Worm (Caenorhabditis elegans) whole organism, L1 larva: ENCODE results near the gene fntb-1.

Source experiments
- C16A3.4 ChIP-seq: fragments of 150-350 bp; optimal IDR thresholded peaks from 2 replicates; lab custom pipeline; 2014; ENCODE audit warnings: missing biosample characterization, missing genetic modification characterization
- F16B12.6 ChIP-seq: fragments of 150-350 bp; optimal IDR thresholded peaks from 2 replicates; lab custom pipeline; 2014; ENCODE audit warnings: missing biosample characterization, missing genetic modification characterization
- aha-1 ChIP-seq: fragments of 150-350 bp; optimal IDR thresholded peaks from 2 replicates; lab custom pipeline; 2014; ENCODE audit warnings: missing biosample characterization, missing genetic modification characterization
- alr-1 ChIP-seq: fragments of 200-800 bp; sonication (Bioruptor generic); optimal IDR thresholded peaks from 2 replicates; lab custom pipeline; 2018; ENCODE audit warnings: borderline replicate concordance, mild to moderate bottlenecking, missing genetic modification characterization, missing compliant biosample characterization
- aly-2 ChIP-seq: fragments of 150-350 bp; optimal IDR thresholded peaks from 2 replicates; lab custom pipeline; 2014; ENCODE audit warnings: missing biosample characterization, missing genetic modification characterization
- ceh-63 ChIP-seq: fragments of 200-800 bp; sonication (Bioruptor generic); optimal IDR thresholded peaks from 2 replicates; lab custom pipeline; 2018; ENCODE audit warnings: mild to moderate bottlenecking, missing genetic modification characterization, missing compliant biosample characterization
- ceh-82 ChIP-seq, 3 experiments: fragments of 150-350 bp in 1 of 3; sonication (generic microtip) in 2 of 3; optimal IDR thresholded peaks; 2 replicates each; lab custom pipeline; 2014 to 2017; ENCODE audit warnings: missing biosample characterization in 3 of 3, missing genetic modification characterization in 3 of 3
- ceh-90 ChIP-seq: sonication (generic microtip); optimal IDR thresholded peaks from 2 replicates; lab custom pipeline; 2016; ENCODE audit warnings: missing genetic modification characterization, missing compliant biosample characterization
- ces-1 ChIP-seq: fragments of 150-350 bp; optimal IDR thresholded peaks from 2 replicates; lab custom pipeline; 2014; ENCODE audit warnings: missing biosample characterization, missing genetic modification reagents, missing genetic modification characterization
- dpl-1 ChIP-seq, 3 experiments: fragments of 150-350 bp in 2 of 3; sonication (generic microtip) in 1 of 3; optimal IDR thresholded peaks; 2 replicates each; lab custom pipeline; 2014 to 2017; ENCODE audit warnings: missing biosample characterization in 3 of 3, missing genetic modification characterization in 3 of 3, missing genetic modification reagents in 3 of 3
- dsc-1 ChIP-seq: sonication (generic microtip); optimal IDR thresholded peaks from 2 replicates; lab custom pipeline; 2016; ENCODE audit warnings: mild to moderate bottlenecking, missing genetic modification characterization, missing compliant biosample characterization
- efl-1 ChIP-seq, 4 experiments: fragments of 150-350 bp; optimal IDR thresholded peaks in 3 of 4; peaks in 1 of 4; 1 replicate in 1 of 4; 2 replicates in 3 of 4; lab custom pipeline; 2014; ENCODE audit warnings: missing biosample characterization in 2 of 4, missing genetic modification characterization in 2 of 4, missing genetic modification reagents in 2 of 4
- efl-3 ChIP-seq: fragments of 200-800 bp; sonication (Bioruptor generic); optimal IDR thresholded peaks from 2 replicates; lab custom pipeline; 2018; ENCODE audit warnings: mild to moderate bottlenecking, missing genetic modification characterization, missing compliant biosample characterization
- elt-2 ChIP-seq: sonication (generic microtip); optimal IDR thresholded peaks from 2 replicates; lab custom pipeline; 2016; ENCODE audit warnings: missing genetic modification characterization, mild to moderate bottlenecking, inconsistent platforms, missing compliant biosample characterization, missing genetic modification reagents
- elt-3 ChIP-seq, 6 experiments: fragments of 150-350 bp in 1 of 6; sonication (generic microtip); optimal IDR thresholded peaks; 2 replicates each; lab custom pipeline; 2017 to 2018; ENCODE audit warnings: missing biosample characterization in 6 of 6, missing genetic modification characterization in 6 of 6, inconsistent platforms in 1 of 6
- fkh-4 ChIP-seq: sonication (generic microtip); optimal IDR thresholded peaks from 2 replicates; lab custom pipeline; 2016; ENCODE audit warnings: missing compliant biosample characterization, missing genetic modification characterization, borderline replicate concordance
- grh-1 ChIP-seq: fragments of 200-800 bp; sonication (Bioruptor generic); IDR thresholded peaks from 2 replicates; pipeline ENCODE4 v1.3.6; 2022; ENCODE audit warnings: missing genetic modification reagents, missing genetic modification characterization, missing compliant biosample characterization
- hlh-4 ChIP-seq: sonication (generic microtip); optimal IDR thresholded peaks from 2 replicates; lab custom pipeline; 2016; ENCODE audit warnings: mild to moderate bottlenecking, missing genetic modification characterization, missing compliant biosample characterization
- hpl-2 ChIP-seq: fragments of 150-350 bp; optimal IDR thresholded peaks from 2 replicates; lab custom pipeline; 2014; ENCODE audit warnings: missing biosample characterization, missing genetic modification reagents, missing genetic modification characterization
- irx-1 ChIP-seq: sonication (generic microtip); optimal IDR thresholded peaks from 2 replicates; lab custom pipeline; 2016; ENCODE audit warnings: missing genetic modification characterization, missing compliant biosample characterization
- isw-1 ChIP-seq: fragments of 200-800 bp; sonication (Bioruptor generic); IDR thresholded peaks from 2 replicates; pipeline ENCODE4 v1.3.6; 2022; ENCODE audit warnings: missing genetic modification characterization, missing compliant biosample characterization
- lin-35 ChIP-seq, 2 experiments: fragments of 150-350 bp; optimal IDR thresholded peaks; 2 replicates each; lab custom pipeline; 2014; ENCODE audit warnings: missing biosample characterization in 2 of 2, missing genetic modification characterization in 2 of 2, missing genetic modification reagents in 2 of 2
- lir-3 ChIP-seq: sonication (generic microtip); optimal IDR thresholded peaks from 2 replicates; lab custom pipeline; 2016; ENCODE audit warnings: mild to moderate bottlenecking, missing genetic modification characterization, moderate library complexity, missing compliant biosample characterization; ENCODE audit not compliant: poor library complexity
- lsy-2 ChIP-seq, 2 experiments: fragments of 150-350 bp; optimal IDR thresholded peaks; 2 replicates each; lab custom pipeline; 2014; ENCODE audit warnings: missing biosample characterization in 2 of 2, missing genetic modification characterization in 2 of 2
- mef-2 ChIP-seq: fragments of 150-350 bp; optimal IDR thresholded peaks from 2 replicates; lab custom pipeline; 2014; ENCODE audit warnings: missing biosample characterization, missing genetic modification characterization
- mep-1 ChIP-seq: fragments of 150-350 bp; optimal IDR thresholded peaks from 2 replicates; lab custom pipeline; 2014; ENCODE audit warnings: missing biosample characterization, missing genetic modification characterization
- nhr-19 ChIP-seq: fragments of 200-800 bp; sonication (Bioruptor generic); conservative IDR thresholded peaks from 2 replicates; pipeline ENCODE4 v1.3.6; 2022; ENCODE audit warnings: missing genetic modification characterization, missing compliant biosample characterization
- nhr-20 ChIP-seq: sonication (generic microtip); optimal IDR thresholded peaks from 2 replicates; lab custom pipeline; 2016; ENCODE audit warnings: mild to moderate bottlenecking, missing genetic modification characterization, missing compliant biosample characterization
- nhr-47 ChIP-seq: sonication (generic microtip); optimal IDR thresholded peaks from 2 replicates; lab custom pipeline; 2016; ENCODE audit warnings: mild to moderate bottlenecking, missing genetic modification characterization, moderate library complexity, missing compliant biosample characterization
- nhr-76 ChIP-seq: sonication (generic microtip); optimal IDR thresholded peaks from 2 replicates; lab custom pipeline; 2017; ENCODE audit warnings: missing biosample characterization, missing genetic modification characterization
- skn-1 ChIP-seq: fragments of 150-350 bp; optimal IDR thresholded peaks from 2 replicates; lab custom pipeline; 2014; ENCODE audit warnings: missing biosample characterization, missing genetic modification characterization
- snu-23 ChIP-seq: sonication (generic microtip); optimal IDR thresholded peaks from 2 replicates; lab custom pipeline; 2016; ENCODE audit warnings: missing genetic modification characterization, missing compliant biosample characterization
- sox-4 ChIP-seq: sonication (generic microtip); optimal IDR thresholded peaks from 2 replicates; lab custom pipeline; 2016; ENCODE audit warnings: missing genetic modification characterization, missing compliant biosample characterization
- sptf-1 ChIP-seq: fragments of 150-350 bp; optimal IDR thresholded peaks from 2 replicates; lab custom pipeline; 2014; ENCODE audit warnings: missing biosample characterization, missing genetic modification characterization
- swsn-7 ChIP-seq: sonication (generic microtip); optimal IDR thresholded peaks from 2 replicates; lab custom pipeline; 2016; ENCODE audit warnings: missing genetic modification characterization, missing compliant biosample characterization
- tlp-1 ChIP-seq: fragments of 150-350 bp; optimal IDR thresholded peaks from 2 replicates; lab custom pipeline; 2014; ENCODE audit warnings: missing biosample characterization, missing genetic modification characterization
- unc-130 ChIP-seq: fragments of 150-350 bp; optimal IDR thresholded peaks from 2 replicates; lab custom pipeline; 2017; ENCODE audit warnings: missing biosample characterization, missing genetic modification characterization, inconsistent platforms
- unc-62 ChIP-seq: fragments of 150-350 bp; optimal IDR thresholded peaks from 2 replicates; lab custom pipeline; 2014; ENCODE audit warnings: missing biosample characterization, missing genetic modification reagents, missing genetic modification characterization
- unc-86 ChIP-seq: sonication (generic microtip); optimal IDR thresholded peaks from 2 replicates; lab custom pipeline; 2016; ENCODE audit warnings: missing genetic modification characterization, missing compliant biosample characterization
- vab-15 ChIP-seq: sonication (generic microtip); optimal IDR thresholded peaks from 2 replicates; lab custom pipeline; 2017; ENCODE audit warnings: missing genotype, mild to moderate bottlenecking, missing genetic modification characterization, missing compliant biosample characterization
- zag-1 ChIP-seq: fragments of 150-350 bp; optimal IDR thresholded peaks from 2 replicates; lab custom pipeline; 2014; ENCODE audit warnings: missing biosample characterization, missing genetic modification characterization
- ztf-4 ChIP-seq: fragments of 150-350 bp; optimal IDR thresholded peaks from 2 replicates; lab custom pipeline; 2014; ENCODE audit warnings: missing biosample characterization, missing genetic modification characterization

Gene fntb-1

DNA sequence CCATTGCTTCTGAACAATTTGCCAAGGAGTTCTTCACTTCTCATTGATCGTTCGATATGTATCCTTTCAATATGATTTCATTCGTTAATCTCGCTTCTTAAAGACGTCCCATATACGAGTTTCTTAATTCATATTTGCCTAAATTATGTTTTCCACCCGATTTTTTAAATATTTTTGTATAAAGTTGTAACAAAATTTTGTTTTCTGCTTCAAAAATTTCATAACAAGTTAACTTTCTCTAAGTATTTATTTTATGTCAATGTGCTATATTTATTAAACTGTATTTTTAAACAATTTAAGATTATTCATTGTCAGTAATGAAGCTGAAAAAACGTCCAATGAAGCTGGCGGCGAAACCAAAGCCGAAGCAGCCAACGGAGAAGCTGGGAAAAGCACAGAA is 1.9 kb downstream of the fntb-1 start, which contains the start of gene F23B12.7:
TSS of gene F23B12.7 (plus strand) at position 301 of the 400 bp plus-strand sequence.
- TF ChIP-seq fkh-4 (no peak), sptf-1 (tag; lab: Kevin White, UChicago) (no peak), swsn-7 (no peak), efl-3 (GFP tag; lab: Kevin White, UChicago) (no peak), tlp-1 (no peak), zag-1 (tag; lab: Kevin White, UChicago) (no peak), aha-1 (no peak), F16B12.6 (no peak), alr-1 (tag; lab: Kevin White, UChicago) (no peak)

DNA sequence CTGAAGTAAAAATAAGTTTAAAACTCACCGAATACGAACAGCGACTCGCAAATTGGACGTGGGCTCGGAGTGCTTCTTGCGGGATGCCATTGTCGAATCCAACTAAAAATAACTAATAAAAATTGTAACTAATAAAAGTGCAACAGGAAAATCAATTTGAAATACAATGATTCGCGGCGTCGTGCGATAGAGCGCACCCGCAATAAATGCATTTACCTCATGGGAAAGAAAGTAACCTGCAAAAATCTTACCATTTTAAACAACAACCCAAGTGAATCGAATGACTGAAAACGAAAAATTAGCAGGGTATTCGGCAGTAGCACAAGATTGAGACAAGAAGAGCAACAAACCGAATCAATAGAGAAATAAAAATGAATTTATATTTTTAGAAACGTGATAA is 9.2 kb downstream of the fntb-1 start, which contains the start of gene bmk-1:
TSS of gene bmk-1 (minus strand) at position 359 of the 400 bp plus-strand sequence.
- TF ChIP-seq irx-1 (no peak), hpl-2 (GFP tag; lab: Kevin White, UChicago) (no peak), isw-1 (GFP tag; lab: Robert Waterston, UW) (no peak), dsc-1 (tag; lab: Kevin White, UChicago) (no peak), hlh-4 (no peak), elt-2 (tag; lab: Kevin White, UChicago) (no peak), lsy-2 (tag; optimal IDR thresholded peaks at IDR 0.05; lab: Kevin White, UChicago) (peak in 1 of 2 experiments; percentile 49), dpl-1 (GFP tag; optimal IDR thresholded peaks at IDR 0.05; lab: Kevin White, UChicago) (peak; percentile 75 to 87 (median 82)), aha-1 (no peak), unc-130 (tag; lab: Kevin White, UChicago) (peak; percentile 16), C16A3.4 (tag; lab: Kevin White, UChicago) (peak; percentile 23), lin-35 (GFP tag; optimal IDR thresholded peaks at IDR 0.05; lab: Kevin White, UChicago) (peak; percentile 71 to 92), ceh-63 (GFP tag; lab: Kevin White, UChicago) (no peak), mef-2 (tag; lab: Kevin White, UChicago) (no peak), grh-1 (no peak), ztf-4 (tag; lab: Kevin White, UChicago) (no peak), fkh-4 (no peak), efl-1 (optimal IDR thresholded peaks at IDR 0.05; lab: Kevin White, UChicago) (peak; percentile 82 to 94), efl-1 (GFP tag; optimal IDR thresholded peaks at IDR 0.05 in 1 of 2; lab: Kevin White, UChicago) (peak; percentile 84 to 99), mep-1 (tag; lab: Kevin White, UChicago) (no peak), skn-1 (no peak), unc-62 (no peak), nhr-20 (tag; lab: Kevin White, UChicago) (peak; percentile 13), ces-1 (GFP tag; lab: Kevin White, UChicago) (no peak), elt-3 (tag; optimal IDR thresholded peaks at IDR 0.05; lab: Kevin White, UChicago) (no peak), ceh-82 (tag; optimal IDR thresholded peaks at IDR 0.05; lab: Kevin White, UChicago) (no peak), lir-3 (tag; lab: Kevin White, UChicago) (no peak), vab-15 (tag; lab: Kevin White, UChicago) (no peak), ceh-90 (no peak), F16B12.6 (no peak), nhr-47 (no peak), snu-23 (peak; percentile 4), unc-86 (no peak), sox-4 (tag; lab: Kevin White, UChicago) (no peak), aly-2 (no peak), nhr-76 (tag; lab: Kevin White, UChicago) (no peak), nhr-19 (GFP tag; lab: Robert Waterston, UW) (no peak)
